Worm (Caenorhabditis elegans) whole organism, L2 larva: ENCODE measurements around the gene C34F6.10.

Source experiments
- C34F6.9 ChIP-seq: fragments of 150-350 bp; optimal IDR thresholded peaks from 2 replicates; lab custom pipeline; 2014; ENCODE audit warnings: missing biosample characterization, missing genetic modification characterization
- F13H6.1 ChIP-seq: sonication (generic microtip); optimal IDR thresholded peaks from 2 replicates; lab custom pipeline; 2016; ENCODE audit warnings: missing genetic modification characterization, missing compliant biosample characterization
- R02D3.7 ChIP-seq: fragments of 150-350 bp; optimal IDR thresholded peaks from 2 replicates; lab custom pipeline; 2014; ENCODE audit warnings: missing biosample characterization, missing genetic modification characterization
- Y55F3AM.14 ChIP-seq: fragments of 200-800 bp; sonication (Bioruptor generic); optimal IDR thresholded peaks from 2 replicates; lab custom pipeline; 2018; ENCODE audit warnings: mild to moderate bottlenecking, missing genetic modification characterization, missing compliant biosample characterization
- ZK546.5 ChIP-seq: sonication (generic microtip); optimal IDR thresholded peaks from 2 replicates; lab custom pipeline; 2017; ENCODE audit warnings: missing biosample characterization, missing genetic modification characterization
- alr-1 ChIP-seq: fragments of 150-350 bp; optimal IDR thresholded peaks from 2 replicates; lab custom pipeline; 2014; ENCODE audit warnings: missing biosample characterization, missing genetic modification characterization
- aly-2 ChIP-seq: fragments of 150-350 bp; optimal IDR thresholded peaks from 2 replicates; lab custom pipeline; 2014; ENCODE audit warnings: missing biosample characterization, missing genetic modification characterization
- ama-1 ChIP-seq: fragments of 150-350 bp; optimal IDR thresholded peaks from 2 replicates; lab custom pipeline; 2018; ENCODE audit warnings: inconsistent platforms
- blmp-1 ChIP-seq: sonication (generic microtip); optimal IDR thresholded peaks from 2 replicates; lab custom pipeline; 2017; ENCODE audit warnings: missing genetic modification characterization, mild to moderate bottlenecking, missing compliant biosample characterization, antibody characterized with exemption, moderate library complexity; ENCODE audit not compliant: insufficient read depth
- ceh-16 ChIP-seq: fragments of 150-350 bp; optimal IDR thresholded peaks from 2 replicates; lab custom pipeline; 2014; ENCODE audit warnings: missing biosample characterization, missing genetic modification characterization
- ceh-82 ChIP-seq: fragments of 150-350 bp; optimal IDR thresholded peaks from 2 replicates; lab custom pipeline; 2014; ENCODE audit warnings: missing biosample characterization, missing genetic modification characterization
- crh-2 ChIP-seq: sonication (generic microtip); optimal IDR thresholded peaks from 2 replicates; lab custom pipeline; 2017; ENCODE audit warnings: missing biosample characterization, missing genetic modification characterization
- dmd-4 ChIP-seq: sonication (generic microtip); optimal IDR thresholded peaks from 2 replicates; lab custom pipeline; 2017; ENCODE audit warnings: missing biosample characterization, missing genetic modification characterization
- egl-27 ChIP-seq: sonication (generic microtip); optimal IDR thresholded peaks from 3 replicates; lab custom pipeline; 2017; ENCODE audit warnings: missing biosample characterization, missing genetic modification reagents, missing genetic modification characterization
- elt-1 ChIP-seq: fragments of 150-350 bp; optimal IDR thresholded peaks from 2 replicates; lab custom pipeline; 2014; ENCODE audit warnings: missing biosample characterization, missing genetic modification characterization
- elt-3 ChIP-seq: sonication (generic microtip); optimal IDR thresholded peaks from 2 replicates; lab custom pipeline; 2017; ENCODE audit warnings: missing biosample characterization, missing genetic modification characterization
- fos-1 ChIP-seq: fragments of 150-350 bp; optimal IDR thresholded peaks from 2 replicates; lab custom pipeline; 2014; ENCODE audit warnings: missing biosample characterization, missing genetic modification characterization
- gmeb-1 ChIP-seq: fragments of 150-350 bp; optimal IDR thresholded peaks from 2 replicates; lab custom pipeline; 2014; ENCODE audit warnings: missing biosample characterization, missing genetic modification characterization
- lin-11 ChIP-seq: fragments of 150-350 bp; sonication (generic microtip); optimal IDR thresholded peaks from 2 replicates; lab custom pipeline; 2014; ENCODE audit warnings: missing biosample characterization, missing genetic modification characterization, inconsistent platforms, mixed read lengths
- lin-13 ChIP-seq: fragments of 150-350 bp; optimal IDR thresholded peaks from 2 replicates; lab custom pipeline; 2014; ENCODE audit warnings: missing biosample characterization, missing genetic modification reagents, missing genetic modification characterization
- lin-39 ChIP-seq: fragments of 150-350 bp; optimal IDR thresholded peaks from 2 replicates; lab custom pipeline; 2014; ENCODE audit warnings: missing biosample characterization, missing genetic modification reagents, missing genetic modification characterization
- lsy-2 ChIP-seq, 2 experiments: fragments of 150-350 bp in 1 of 2; sonication (generic microtip) in 1 of 2; optimal IDR thresholded peaks; 2 replicates each; lab custom pipeline; 2014 to 2017; ENCODE audit warnings: missing biosample characterization in 2 of 2, missing genetic modification characterization in 2 of 2
- mab-5 ChIP-seq: fragments of 150-350 bp; optimal IDR thresholded peaks from 2 replicates; lab custom pipeline; 2014; ENCODE audit warnings: missing biosample characterization, missing genetic modification characterization
- mbf-1 ChIP-seq: sonication (generic microtip); optimal IDR thresholded peaks from 2 replicates; lab custom pipeline; 2017; ENCODE audit warnings: missing biosample characterization, missing genetic modification characterization
- mdl-1 ChIP-seq, 2 experiments: fragments of 150-350 bp in 1 of 2; sonication (generic microtip) in 1 of 2; optimal IDR thresholded peaks; 2 replicates each; lab custom pipeline; 2017; ENCODE audit warnings: missing biosample characterization in 2 of 2, missing genetic modification characterization in 2 of 2
- nhr-10 ChIP-seq: sonication (generic microtip); optimal IDR thresholded peaks from 2 replicates; lab custom pipeline; 2017; ENCODE audit warnings: missing biosample characterization, missing genetic modification characterization
- nhr-11 ChIP-seq: fragments of 150-350 bp; optimal IDR thresholded peaks from 2 replicates; lab custom pipeline; 2014; ENCODE audit warnings: missing biosample characterization, missing genetic modification characterization
- nhr-12 ChIP-seq: fragments of 150-350 bp; optimal IDR thresholded peaks from 2 replicates; lab custom pipeline; 2014; ENCODE audit warnings: missing biosample characterization, missing genetic modification characterization
- nhr-129 ChIP-seq: fragments of 150-350 bp; optimal IDR thresholded peaks from 2 replicates; lab custom pipeline; 2014; ENCODE audit warnings: missing biosample characterization, missing genetic modification characterization
- nhr-21 ChIP-seq: fragments of 150-350 bp; optimal IDR thresholded peaks from 2 replicates; lab custom pipeline; 2014; ENCODE audit warnings: missing biosample characterization, missing genetic modification characterization
- nhr-23 ChIP-seq: fragments of 150-350 bp; optimal IDR thresholded peaks from 2 replicates; lab custom pipeline; 2014; ENCODE audit warnings: missing biosample characterization, missing genetic modification reagents, missing genetic modification characterization
- nhr-237 ChIP-seq: fragments of 150-350 bp; optimal IDR thresholded peaks from 2 replicates; lab custom pipeline; 2014; ENCODE audit warnings: missing biosample characterization, missing genetic modification characterization
- nhr-25 ChIP-seq: fragments of 150-350 bp; sonication (generic microtip); optimal IDR thresholded peaks from 3 replicates; lab custom pipeline; 2014; ENCODE audit warnings: missing biosample characterization, missing genetic modification characterization
- nhr-6 ChIP-seq: fragments of 150-350 bp; optimal IDR thresholded peaks from 2 replicates; lab custom pipeline; 2014; ENCODE audit warnings: missing biosample characterization, missing genetic modification characterization
- nhr-77 ChIP-seq: fragments of 150-350 bp; optimal IDR thresholded peaks from 2 replicates; lab custom pipeline; 2014; ENCODE audit warnings: missing biosample characterization, missing genetic modification characterization
- peb-1 ChIP-seq: fragments of 150-350 bp; optimal IDR thresholded peaks from 2 replicates; lab custom pipeline; 2014; ENCODE audit warnings: missing biosample characterization, missing genetic modification characterization
- sem-4 ChIP-seq: fragments of 150-350 bp; optimal IDR thresholded peaks from 2 replicates; lab custom pipeline; 2014; ENCODE audit warnings: missing biosample characterization, missing genetic modification reagents, missing genetic modification characterization
- skn-1 ChIP-seq: sonication (generic microtip); optimal IDR thresholded peaks from 2 replicates; lab custom pipeline; 2017; ENCODE audit warnings: missing biosample characterization, missing genetic modification characterization
- sma-3 ChIP-seq: sonication (generic microtip); optimal IDR thresholded peaks from 2 replicates; lab custom pipeline; 2016; ENCODE audit warnings: missing genetic modification reagents, missing genetic modification characterization, missing compliant biosample characterization
- sma-9 ChIP-seq, 2 experiments: fragments of 150-350 bp in 1 of 2; sonication (generic microtip) in 1 of 2; optimal IDR thresholded peaks; 2 replicates each; lab custom pipeline; 2014 to 2016; ENCODE audit warnings: missing genetic modification characterization in 2 of 2, mild to moderate bottlenecking in 1 of 2, missing biosample characterization in 1 of 2, missing compliant biosample characterization in 1 of 2, missing genetic modification reagents in 1 of 2, moderate library complexity in 1 of 2
- snpc-4 ChIP-seq: fragments of 150-350 bp; optimal IDR thresholded peaks from 2 replicates; lab custom pipeline; 2014; ENCODE audit warnings: missing biosample characterization, missing genetic modification characterization
- unc-39 ChIP-seq: fragments of 150-350 bp; optimal IDR thresholded peaks from 2 replicates; lab custom pipeline; 2014; ENCODE audit warnings: missing biosample characterization, missing genetic modification characterization
- unc-55 ChIP-seq: fragments of 150-350 bp; sonication (generic microtip); optimal IDR thresholded peaks from 3 replicates; lab custom pipeline; 2014; ENCODE audit warnings: missing biosample characterization, missing genetic modification reagents, missing genetic modification characterization
- unc-62 ChIP-seq: fragments of 150-350 bp; optimal IDR thresholded peaks from 2 replicates; lab custom pipeline; 2014; ENCODE audit warnings: missing biosample characterization, missing genetic modification reagents, missing genetic modification characterization
- zag-1 ChIP-seq: fragments of 150-350 bp; optimal IDR thresholded peaks from 2 replicates; lab custom pipeline; 2014; ENCODE audit warnings: missing biosample characterization, missing genetic modification characterization
- ztf-1 ChIP-seq: fragments of 200-800 bp; sonication (Bioruptor generic); conservative IDR thresholded peaks from 2 replicates; pipeline ENCODE4 v1.3.6; 2022; ENCODE audit warnings: missing genetic modification characterization, missing compliant biosample characterization
- ztf-11 ChIP-seq: sonication (generic microtip); optimal IDR thresholded peaks from 2 replicates; lab custom pipeline; 2017; ENCODE audit warnings: missing biosample characterization, missing genetic modification characterization
- ztf-4 ChIP-seq: fragments of 150-350 bp; optimal IDR thresholded peaks from 2 replicates; lab custom pipeline; 2014; ENCODE audit warnings: missing biosample characterization, missing genetic modification characterization

Gene C34F6.10

ce11 chrX:11257071-11257470 lies 16.6 kb upstream of the C34F6.10 start, which contains the start of gene C03A3.1:
Gene C03A3.1, plus strand, starts transcription at chrX:11257361.
- TF ChIP-seq crh-2: no peak
- TF ChIP-seq elt-3 (tag; lab: Kevin White, UChicago): no peak
- peak; percentile 26 for TF ChIP-seq C34F6.9 (tag; lab: Kevin White, UChicago)
- no peak for TF ChIP-seq unc-62 (GFP tag; lab: Kevin White, UChicago)
- TF ChIP-seq lin-13 (GFP tag; lab: Kevin White, UChicago): no peak
- no peak for TF ChIP-seq alr-1
- no peak for TF ChIP-seq nhr-12 (tag; lab: Kevin White, UChicago)
- peak; percentile 33 for TF ChIP-seq F13H6.1
- no peak for TF ChIP-seq gmeb-1 (tag; lab: Kevin White, UChicago)
- TF ChIP-seq snpc-4 (tag; lab: Kevin White, UChicago): no peak
- no peak for TF ChIP-seq nhr-10 (tag; lab: Kevin White, UChicago)
- no peak for TF ChIP-seq ztf-1 (GFP tag; lab: Robert Waterston, UW)
- no peak for TF ChIP-seq nhr-6 (tag; lab: Kevin White, UChicago)
- no peak for TF ChIP-seq elt-1
- no peak for TF ChIP-seq nhr-77 (tag; lab: Kevin White, UChicago)
- no peak for TF ChIP-seq dmd-4 (tag; lab: Kevin White, UChicago)
- no peak for TF ChIP-seq mab-5 (tag; lab: Kevin White, UChicago)
- TF ChIP-seq peb-1 (tag; lab: Kevin White, UChicago): no peak
- peak; percentile 23 for TF ChIP-seq zag-1 (tag; lab: Kevin White, UChicago)
- TF ChIP-seq egl-27 (tag; lab: Kevin White, UChicago): no peak
- no peak for TF ChIP-seq ztf-11
- no peak for TF ChIP-seq sem-4 (tag; lab: Kevin White, UChicago)
- TF ChIP-seq unc-55: peak; percentile 42
- peak; percentile 16 for TF ChIP-seq nhr-129 (tag; lab: Kevin White, UChicago)
- TF ChIP-seq mbf-1 (tag; lab: Kevin White, UChicago): no peak
- peak; percentile 60 for TF ChIP-seq lin-11 (tag; lab: Kevin White, UChicago)
- TF ChIP-seq, all 48 proteins: peak for 6

- TF ChIP-seq nhr-12 (tag; lab: Kevin White, UChicago): no peak
- no peak for TF ChIP-seq zag-1 (tag; lab: Kevin White, UChicago)
- peak; percentile 56 for TF ChIP-seq sma-9 (GFP tag; optimal IDR thresholded peaks at IDR 0.05; lab: Kevin White, UChicago)
- TF ChIP-seq sma-9 (tag; optimal IDR thresholded peaks at IDR 0.05; lab: Kevin White, UChicago): no peak
- TF ChIP-seq nhr-10 (tag; lab: Kevin White, UChicago): no peak
- no peak for TF ChIP-seq ztf-4 (tag; lab: Kevin White, UChicago)
- peak; percentile 47 for TF ChIP-seq crh-2
- TF ChIP-seq lin-39 (tag; lab: Kevin White, UChicago): no peak
- no peak for TF ChIP-seq R02D3.7 (tag; lab: Kevin White, UChicago)
- no peak for TF ChIP-seq skn-1 (tag; lab: Kevin White, UChicago)
- peak; percentile 45 for TF ChIP-seq lin-13 (GFP tag; lab: Kevin White, UChicago)
- TF ChIP-seq aly-2 (tag; lab: Kevin White, UChicago): no peak
- TF ChIP-seq nhr-25 (tag; lab: Kevin White, UChicago): no peak
- TF ChIP-seq blmp-1 (tag; lab: Kevin White, UChicago): no peak
- no peak for TF ChIP-seq ztf-1 (GFP tag; lab: Robert Waterston, UW)
- TF ChIP-seq unc-39: no peak
- TF ChIP-seq nhr-237 (tag; lab: Kevin White, UChicago): no peak
- TF ChIP-seq elt-1: no peak
- TF ChIP-seq dmd-4 (tag; lab: Kevin White, UChicago): no peak
- TF ChIP-seq snpc-4 (tag; lab: Kevin White, UChicago): no peak
- no peak for TF ChIP-seq ama-1 (lab: Kevin White, UChicago)
- TF ChIP-seq peb-1 (tag; lab: Kevin White, UChicago): no peak
- TF ChIP-seq nhr-23 (tag; lab: Kevin White, UChicago): no peak
- no peak for TF ChIP-seq nhr-11 (tag; lab: Kevin White, UChicago)
- TF ChIP-seq gmeb-1 (tag; lab: Kevin White, UChicago): peak; percentile 45
- no peak for TF ChIP-seq nhr-77 (tag; lab: Kevin White, UChicago)
- no peak for TF ChIP-seq egl-27 (tag; lab: Kevin White, UChicago)
- TF ChIP-seq F13H6.1: peak; percentile 58
- TF ChIP-seq nhr-6 (tag; lab: Kevin White, UChicago): no peak
- no peak for TF ChIP-seq alr-1
- peak; percentile 44 for TF ChIP-seq sma-3 (GFP tag; lab: Kevin White, UChicago)
- TF ChIP-seq lsy-2 (tag; optimal IDR thresholded peaks at IDR 0.05; lab: Kevin White, UChicago): peak; percentile 0 to 37
- TF ChIP-seq ztf-11: no peak
- no peak for TF ChIP-seq ceh-16 (tag; lab: Kevin White, UChicago)
- TF ChIP-seq unc-62 (GFP tag; lab: Kevin White, UChicago): no peak
- TF ChIP-seq fos-1: peak; percentile 21
- no peak for TF ChIP-seq ceh-82 (tag; lab: Kevin White, UChicago)
- no peak for TF ChIP-seq elt-3 (tag; lab: Kevin White, UChicago)
- no peak for TF ChIP-seq ZK546.5 (tag; lab: Kevin White, UChicago)
- TF ChIP-seq mdl-1 (tag; optimal IDR thresholded peaks at IDR 0.05; lab: Kevin White, UChicago): no peak
- no peak for TF ChIP-seq sem-4 (tag; lab: Kevin White, UChicago)
- no peak for TF ChIP-seq Y55F3AM.14
- TF ChIP-seq mbf-1 (tag; lab: Kevin White, UChicago): no peak
- TF ChIP-seq mab-5 (tag; lab: Kevin White, UChicago): no peak
- TF ChIP-seq nhr-21: peak; percentile 62
- TF ChIP-seq C34F6.9 (tag; lab: Kevin White, UChicago): peak; percentile 50
- no peak for TF ChIP-seq lin-11 (tag; lab: Kevin White, UChicago)
- TF ChIP-seq nhr-129 (tag; lab: Kevin White, UChicago): peak; percentile 47
- TF ChIP-seq unc-55: peak; percentile 46
Observed at ce11 chrX:11252429-11252828, 12.0 kb upstream of the C34F6.10 start.
